Worm (Caenorhabditis elegans): ENCODE measurements around the gene C25H3.11.

DNA sequence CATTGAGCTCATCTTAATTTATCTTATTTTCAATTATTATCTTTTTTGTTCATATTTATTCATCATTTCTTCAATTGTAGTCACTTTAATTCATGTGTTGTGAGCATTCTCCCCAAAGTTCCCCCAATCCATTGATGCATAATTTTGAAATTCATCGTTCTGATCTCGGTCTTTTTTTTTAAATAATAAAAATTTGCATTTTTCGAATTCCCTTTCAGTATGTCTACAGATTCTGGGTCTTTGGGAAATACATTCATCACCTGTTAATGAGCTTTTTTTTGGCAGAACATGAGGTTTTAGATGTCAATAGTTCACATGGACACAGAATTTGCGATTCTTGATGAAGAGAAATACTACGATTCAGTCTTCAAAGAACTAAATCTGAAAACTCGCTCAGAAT, 31.0 kb upstream of the C25H3.11 start, which contains the start of gene damt-1:
- TF ChIP-seq unc-39 (tag; optimal IDR thresholded peaks at IDR 0.05) = no peak
- TF ChIP-seq ztf-11 (tag; optimal IDR thresholded peaks at IDR 0.05) = no peak
